Fruit fly (Drosophila melanogaster): ENCODE measurements around the gene CG14332.
A peak's percentile ranks its signal among the peaks of the same experiment; 100 is the strongest.

Gene CG14332

DNA sequence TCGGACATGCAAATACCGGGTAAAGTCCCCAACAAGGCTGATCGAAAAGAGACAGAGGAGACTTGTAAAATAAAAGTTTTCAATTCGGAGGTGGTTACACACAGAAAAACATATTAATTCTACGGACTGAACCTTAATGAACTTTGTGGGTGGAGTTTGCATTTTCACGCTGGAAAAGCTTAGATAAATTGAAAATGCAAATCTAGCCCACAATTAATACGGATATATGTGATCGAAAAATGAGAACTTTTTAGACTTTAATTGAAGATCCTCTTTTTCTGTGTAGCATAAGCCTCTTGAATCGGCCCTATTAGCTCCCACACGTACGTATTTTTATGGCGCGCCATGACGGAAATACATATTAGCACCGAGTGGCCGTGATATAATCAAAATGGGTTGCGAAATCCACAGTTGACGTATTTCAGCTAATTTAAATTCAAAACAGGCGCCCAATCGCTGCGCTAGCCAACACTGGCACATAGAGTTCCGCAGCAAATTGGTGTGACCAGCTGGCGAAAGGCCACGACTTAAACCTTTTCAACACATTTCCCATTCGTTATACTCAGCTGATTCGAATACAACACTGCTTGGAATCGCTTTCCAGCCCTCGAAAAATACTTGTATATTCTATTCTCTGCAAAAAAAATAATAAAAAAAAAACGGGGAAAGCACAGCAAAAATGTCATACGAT, 36.5 kb downstream of the CG14332 start:
- TF ChIP-seq tai (GFP tag; optimal IDR thresholded peaks at IDR 0.05) (peak; percentile 69), GATAd (GFP tag; optimal IDR thresholded peaks at IDR 0.05) (peak; percentile 30), Hnf4 (GFP tag; optimal IDR thresholded peaks at IDR 0.05) (peak; percentile 83), Hr78 (GFP tag; optimal IDR thresholded peaks at IDR 0.05) (no peak), dsf (GFP tag; optimal IDR thresholded peaks at IDR 0.05; ENCODE audit: borderline replicate concordance) (peak; percentile 60), CG9705 (GFP tag; optimal IDR thresholded peaks at IDR 0.05) (peak; percentile 43), Rel (GFP tag; optimal IDR thresholded peaks at IDR 0.05) (no peak), Rel (tag; optimal IDR thresholded peaks at IDR 0.05) (peak; percentile 99), Abd-B (GFP tag; optimal IDR thresholded peaks at IDR 0.05) (no peak), Myc (optimal IDR thresholded peaks at IDR 0.05) (peak; percentile 56), CG32264 (GFP tag; optimal IDR thresholded peaks at IDR 0.05) (peak; percentile 52), jim (GFP tag; optimal IDR thresholded peaks at IDR 0.05) (peak; percentile 58), HLH106 (tag; optimal IDR thresholded peaks at IDR 0.05) (peak; percentile 57), Dfd (GFP tag; optimal IDR thresholded peaks at IDR 0.05) (no peak), sv (GFP tag; optimal IDR thresholded peaks at IDR 0.05) (peak; percentile 52), fru (GFP tag; optimal IDR thresholded peaks at IDR 0.05) (peak; percentile 64), br (GFP tag; optimal IDR thresholded peaks at IDR 0.05) (peak; percentile 65), dmrt93B (GFP tag; optimal IDR thresholded peaks at IDR 0.05) (peak; percentile 24), rgr (GFP tag; optimal IDR thresholded peaks at IDR 0.05) (peak; percentile 66), lola (GFP tag; optimal IDR thresholded peaks at IDR 0.05) (no peak), Sp1 (GFP tag; optimal IDR thresholded peaks at IDR 0.05) (peak; percentile 59), Mio (GFP tag; optimal IDR thresholded peaks at IDR 0.05) (no peak), Vsx2 (GFP tag; optimal IDR thresholded peaks at IDR 0.05; ENCODE audit: partially characterized antibody) (peak; percentile 97), Jra (GFP tag; optimal IDR thresholded peaks at IDR 0.05) (peak; percentile 72), h (GFP tag; optimal IDR thresholded peaks at IDR 0.05) (peak; percentile 69), CrebA (GFP tag; optimal IDR thresholded peaks at IDR 0.05; ENCODE audit: borderline replicate concordance) (no peak), Hr83 (GFP tag; optimal IDR thresholded peaks at IDR 0.05; ENCODE audit: poor library complexity, severe bottlenecking) (peak; percentile 94), ey (GFP tag; optimal IDR thresholded peaks at IDR 0.05) (peak; percentile 46), brk (GFP tag; optimal IDR thresholded peaks at IDR 0.05) (peak; percentile 53), foxo (GFP tag; optimal IDR thresholded peaks at IDR 0.05) (peak in 1 of 2 experiments; percentile 83), Dif (GFP tag; optimal IDR thresholded peaks at IDR 0.05; ENCODE audit: partially characterized antibody) (no peak), N (GFP tag; optimal IDR thresholded peaks at IDR 0.05) (no peak), usp (GFP tag; optimal IDR thresholded peaks at IDR 0.05) (no peak), pan (optimal IDR thresholded peaks at IDR 0.05) (no peak), dl (GFP tag; optimal IDR thresholded peaks at IDR 0.05; ENCODE audit: insufficient read depth in 1 of 2, partially characterized antibody in 2 of 2) (peak in 1 of 2 experiments; percentile 17), OdsH (GFP tag; optimal IDR thresholded peaks at IDR 0.05) (peak; percentile 25), woc (GFP tag; optimal IDR thresholded peaks at IDR 0.05) (peak; percentile 2), sage (GFP tag; optimal IDR thresholded peaks at IDR 0.05) (peak; percentile 37), psq (GFP tag; optimal IDR thresholded peaks at IDR 0.05) (peak; percentile 30)

- no peak for TF ChIP-seq Hr83 (GFP tag; optimal IDR thresholded peaks at IDR 0.05; ENCODE audit: poor library complexity, severe bottlenecking)
These were observed 40.1 kb downstream of the CG14332 start for dm6 chr3R:17381916-17382315.

dm6 chr3R:17379742-17380141, 42.3 kb downstream of the CG14332 start, which contains the start of gene lute:
TSS of gene lute (plus strand) at chr3R:17379944.
- TF ChIP-seq lola (GFP tag; optimal IDR thresholded peaks at IDR 0.05) (no peak), Vsx2 (GFP tag; optimal IDR thresholded peaks at IDR 0.05; ENCODE audit: partially characterized antibody) (peak; percentile 25), jim (GFP tag; optimal IDR thresholded peaks at IDR 0.05) (no peak), CrebA (GFP tag; optimal IDR thresholded peaks at IDR 0.05; ENCODE audit: borderline replicate concordance) (peak; percentile 21), fru (GFP tag; optimal IDR thresholded peaks at IDR 0.05) (peak; percentile 21)

All from whole organism, wandering third instar larva.